Fruit fly (Drosophila melanogaster) whole organism, embryonic: ENCODE data around the gene CG9393.
A peak's percentile ranks its signal among the peaks of the same experiment; 100 is the strongest.

Experiments
- Antp ChIP-seq: fragments of 200-800 bp; sonication (Bioruptor generic); optimal IDR thresholded peaks from 3 replicates; lab custom pipeline; 2016; ENCODE audit warnings: missing biosample characterization, missing genetic modification characterization
- B-H1 ChIP-seq: fragments of 200-800 bp; sonication (Bioruptor generic); IDR thresholded peaks from 3 replicates; pipeline ENCODE4 v1.3.6; 2022; ENCODE audit warnings: missing biosample characterization, missing genetic modification characterization
- C15 ChIP-seq: fragments of 200-800 bp; sonication (Bioruptor generic); IDR thresholded peaks from 3 replicates; pipeline ENCODE4 v1.3.6; 2022; ENCODE audit warnings: missing biosample characterization, missing genetic modification characterization
- CG10979 ChIP-seq: fragments of 200-800 bp; sonication (Bioruptor generic); optimal IDR thresholded peaks from 2 replicates; lab custom pipeline; 2018; ENCODE audit warnings: missing biosample characterization, mild to moderate bottlenecking, missing genetic modification characterization, moderate library complexity
- CG11093 ChIP-seq: fragments of 200-800 bp; sonication (Bioruptor generic); IDR thresholded peaks from 3 replicates; pipeline ENCODE4 v1.3.6; 2022; ENCODE audit warnings: missing biosample characterization, missing genetic modification characterization
- CG11247 ChIP-seq: fragments of 200-800 bp; sonication (Bioruptor generic); IDR thresholded peaks from 2 replicates; pipeline ENCODE4 v1.3.6; 2022; ENCODE audit warnings: missing biosample characterization, missing genetic modification characterization
- CG11456 ChIP-seq: fragments of 200-800 bp; sonication (Bioruptor generic); IDR thresholded peaks from 3 replicates; pipeline ENCODE4 v1.3.6; 2022; ENCODE audit warnings: missing biosample characterization, missing genetic modification characterization
- CG15011 ChIP-seq: fragments of 200-800 bp; sonication (Bioruptor generic); optimal IDR thresholded peaks from 3 replicates; lab custom pipeline; 2018; ENCODE audit warnings: missing biosample characterization, mild to moderate bottlenecking, missing genetic modification characterization
- CG15479 ChIP-seq: fragments of 200-800 bp; sonication (Bioruptor generic); optimal IDR thresholded peaks from 3 replicates; lab custom pipeline; 2019; ENCODE audit warnings: missing biosample characterization, mild to moderate bottlenecking, missing genetic modification characterization, moderate library complexity
- CG1603 ChIP-seq: fragments of 200-800 bp; sonication (Bioruptor generic); optimal IDR thresholded peaks from 2 replicates; lab custom pipeline; 2019; ENCODE audit warnings: missing biosample characterization, mild to moderate bottlenecking, missing genetic modification characterization, moderate library complexity
- CG17568 ChIP-seq: fragments of 200-800 bp; sonication (Bioruptor generic); optimal IDR thresholded peaks from 2 replicates; lab custom pipeline; 2018; ENCODE audit warnings: missing biosample characterization, mild to moderate bottlenecking, missing genetic modification characterization, moderate library complexity
- CG2116 ChIP-seq: fragments of 200-800 bp; sonication (Bioruptor generic); optimal IDR thresholded peaks from 3 replicates; lab custom pipeline; 2018; ENCODE audit warnings: missing biosample characterization, mild to moderate bottlenecking, missing genetic modification characterization
- CG2889 ChIP-seq: fragments of 200-800 bp; sonication (Bioruptor generic); IDR thresholded peaks from 3 replicates; pipeline ENCODE4 v1.3.6; 2022; ENCODE audit warnings: missing biosample characterization, missing genetic modification characterization
- CG30403 ChIP-seq: fragments of 200-800 bp; sonication (Bioruptor generic); optimal IDR thresholded peaks from 3 replicates; lab custom pipeline; 2016; ENCODE audit warnings: missing biosample characterization, missing genetic modification characterization
- CG32772 ChIP-seq: fragments of 200-800 bp; sonication (Bioruptor generic); IDR thresholded peaks from 2 replicates; pipeline ENCODE4 v1.3.6; 2022; ENCODE audit warnings: missing biosample characterization, missing genetic modification characterization
- CG3281 ChIP-seq: fragments of 200-800 bp; sonication (Bioruptor generic); optimal IDR thresholded peaks from 3 replicates; lab custom pipeline; 2017; ENCODE audit warnings: missing biosample characterization, mild to moderate bottlenecking, missing genetic modification characterization
- CG34376 ChIP-seq: fragments of 200-800 bp; sonication (Bioruptor generic); optimal IDR thresholded peaks from 2 replicates; lab custom pipeline; 2018; ENCODE audit warnings: missing biosample characterization, mild to moderate bottlenecking, missing genetic modification characterization
- CG3726 ChIP-seq: fragments of 200-800 bp; sonication (Bioruptor generic); IDR thresholded peaks from 3 replicates; pipeline ENCODE4, ENCODE4 v1.3.6; 2022; ENCODE audit warnings: missing biosample characterization, missing genetic modification characterization
- CG6175 ChIP-seq: fragments of 200-800 bp; sonication (Bioruptor generic); IDR thresholded peaks from 3 replicates; pipeline ENCODE4 v1.3.6; 2022; ENCODE audit warnings: missing biosample characterization, missing genetic modification characterization
- CG6272 ChIP-seq: fragments of 200-800 bp; sonication (Bioruptor generic); IDR thresholded peaks from 2 replicates; pipeline ENCODE4 v1.3.6; 2022; ENCODE audit warnings: missing biosample characterization, missing genetic modification characterization
- CG7357 ChIP-seq: fragments of 200-800 bp; sonication (Bioruptor generic); IDR thresholded peaks from 3 replicates; pipeline ENCODE4 v1.3.6; 2022; ENCODE audit warnings: missing biosample characterization, missing genetic modification characterization
- CG7556 ChIP-seq: fragments of 200-800 bp; sonication (Bioruptor generic); optimal IDR thresholded peaks from 2 replicates; lab custom pipeline; 2017; ENCODE audit warnings: missing biosample characterization, mild to moderate bottlenecking, missing genetic modification characterization
- CG7786 ChIP-seq: fragments of 200-800 bp; sonication (Bioruptor generic); optimal IDR thresholded peaks from 2 replicates; lab custom pipeline; 2016; ENCODE audit warnings: missing biosample characterization, missing genetic modification characterization
- CG8089 ChIP-seq: fragments of 200-800 bp; sonication (Bioruptor generic); optimal IDR thresholded peaks from 3 replicates; lab custom pipeline; 2016; ENCODE audit warnings: missing biosample characterization, missing genetic modification characterization
- CG8388 ChIP-seq: fragments of 200-800 bp; sonication (Bioruptor generic); optimal IDR thresholded peaks from 2 replicates; lab custom pipeline; 2019; ENCODE audit warnings: missing biosample characterization, mild to moderate bottlenecking, missing genetic modification characterization, moderate library complexity
- Chrac-16 ChIP-seq: fragments of 200-800 bp; sonication (Bioruptor generic); optimal IDR thresholded peaks from 3 replicates; lab custom pipeline; 2016; ENCODE audit warnings: missing biosample characterization, missing genetic modification characterization
- D19A ChIP-seq: fragments of 200-800 bp; optimal IDR thresholded peaks from 3 replicates; lab custom pipeline; 2019; ENCODE audit warnings: missing biosample characterization, mild to moderate bottlenecking, missing genetic modification characterization, moderate library complexity
- D19B ChIP-seq: fragments of 200-800 bp; sonication (Bioruptor generic); optimal IDR thresholded peaks from 2 replicates; lab custom pipeline; 2017; ENCODE audit warnings: missing biosample characterization, mild to moderate bottlenecking, missing genetic modification characterization
- Gug ChIP-seq: fragments of 200-800 bp; sonication (Bioruptor generic); IDR thresholded peaks from 4 replicates; pipeline ENCODE4 v1.3.6; 2022; ENCODE audit warnings: missing biosample characterization, missing genetic modification characterization
- HLH4C ChIP-seq: fragments of 200-800 bp; sonication (Bioruptor generic); IDR thresholded peaks from 3 replicates; pipeline ENCODE4 v1.3.6; 2022; ENCODE audit warnings: missing biosample characterization, missing genetic modification characterization; ENCODE audit not compliant: partially characterized antibody
- HmgZ ChIP-seq: fragments of 200-800 bp; sonication (Bioruptor generic); optimal IDR thresholded peaks from 2 replicates; lab custom pipeline; 2018; ENCODE audit warnings: missing biosample characterization, mild to moderate bottlenecking, missing genetic modification characterization
- Mad ChIP-seq: fragments of 200-800 bp; sonication (Bioruptor generic); optimal IDR thresholded peaks from 2 replicates; lab custom pipeline; 2016; ENCODE audit warnings: missing biosample characterization, missing genetic modification characterization
- Nf-YA ChIP-seq: fragments of 200-800 bp; sonication (Bioruptor generic); IDR thresholded peaks from 2 replicates; pipeline ENCODE4 v1.3.6; 2022; ENCODE audit warnings: missing biosample characterization, missing genetic modification characterization
- Oaz ChIP-seq: fragments of 200-800 bp; sonication (Bioruptor generic); IDR thresholded peaks from 2 replicates; pipeline ENCODE4 v1.3.6; 2022; ENCODE audit warnings: missing biosample characterization, missing genetic modification characterization
- Optix ChIP-seq: fragments of 200-800 bp; sonication (Bioruptor generic); IDR thresholded peaks from 3 replicates; pipeline ENCODE4 v1.3.6; 2022; ENCODE audit warnings: missing biosample characterization, missing genetic modification characterization
- Sry-δ ChIP-seq: fragments of 200-800 bp; sonication (Bioruptor generic); optimal IDR thresholded peaks from 2 replicates; lab custom pipeline; 2016; ENCODE audit warnings: missing biosample characterization, missing genetic modification characterization
- Tbp ChIP-seq: fragments of >200 bp; optimal IDR thresholded peaks from 2 replicates; lab custom pipeline; 2018; ENCODE audit warnings: missing biosample characterization, missing genetic modification characterization
- aop ChIP-seq: fragments of 200-800 bp; sonication (Bioruptor generic); IDR thresholded peaks from 2 replicates; pipeline ENCODE4 v1.3.6; 2022; ENCODE audit warnings: missing biosample characterization, missing genetic modification characterization
- br ChIP-seq: fragments of >200 bp; optimal IDR thresholded peaks from 2 replicates; lab custom pipeline; 2017
- btn ChIP-seq: fragments of 200-800 bp; sonication (Bioruptor generic); optimal IDR thresholded peaks from 2 replicates; lab custom pipeline; 2016; ENCODE audit warnings: missing biosample characterization, missing genetic modification characterization
- corto ChIP-seq: fragments of 200-800 bp; sonication (Bioruptor generic); optimal IDR thresholded peaks from 2 replicates; lab custom pipeline; 2016; ENCODE audit warnings: missing biosample characterization, mild to moderate bottlenecking, missing genetic modification characterization, moderate library complexity
- dan ChIP-seq: fragments of 200-800 bp; sonication (Bioruptor generic); IDR thresholded peaks from 2 replicates; pipeline ENCODE4 v1.3.6; 2022; ENCODE audit warnings: missing biosample characterization, missing genetic modification characterization
- fd3F ChIP-seq: fragments of 200-800 bp; sonication (Bioruptor generic); optimal IDR thresholded peaks from 2 replicates; lab custom pipeline; 2018; ENCODE audit warnings: missing biosample characterization, mild to moderate bottlenecking, missing genetic modification characterization, moderate library complexity
- fd64A ChIP-seq: fragments of 200-800 bp; sonication (Bioruptor generic); optimal IDR thresholded peaks from 3 replicates; lab custom pipeline; 2018; ENCODE audit warnings: missing biosample characterization, mild to moderate bottlenecking, missing genetic modification characterization
- jigr1 ChIP-seq: fragments of 200-800 bp; sonication (Bioruptor generic); IDR thresholded peaks from 3 replicates; pipeline ENCODE4 v1.3.6; 2022; ENCODE audit warnings: missing biosample characterization, missing genetic modification characterization
- org-1 ChIP-seq: fragments of 200-800 bp; sonication (Bioruptor generic); optimal IDR thresholded peaks from 2 replicates; lab custom pipeline; 2017; ENCODE audit warnings: missing biosample characterization, missing genetic modification characterization
- peb ChIP-seq: fragments of 200-800 bp; sonication (Bioruptor generic); IDR thresholded peaks from 2 replicates; pipeline ENCODE4 v1.3.6; 2022; ENCODE audit warnings: missing biosample characterization, missing genetic modification characterization
- rib ChIP-seq: fragments of 200-800 bp; sonication (Bioruptor generic); IDR thresholded peaks from 2 replicates; pipeline ENCODE4 v1.3.6; 2022; ENCODE audit warnings: missing biosample characterization, missing genetic modification characterization
- tup ChIP-seq: fragments of 200-800 bp; sonication (Bioruptor generic); optimal IDR thresholded peaks from 2 replicates; lab custom pipeline; 2016; ENCODE audit warnings: missing biosample characterization, mild to moderate bottlenecking, missing genetic modification characterization, moderate library complexity
- usp ChIP-seq: fragments of >200 bp; optimal IDR thresholded peaks from 2 replicates; lab custom pipeline; 2017; ENCODE audit warnings: missing biosample characterization, missing genetic modification characterization
- zfh2 ChIP-seq: fragments of 200-800 bp; sonication (Bioruptor generic); optimal IDR thresholded peaks from 2 replicates; lab custom pipeline; 2016; ENCODE audit warnings: missing biosample characterization, missing genetic modification characterization

The CG9393 gene

DNA sequence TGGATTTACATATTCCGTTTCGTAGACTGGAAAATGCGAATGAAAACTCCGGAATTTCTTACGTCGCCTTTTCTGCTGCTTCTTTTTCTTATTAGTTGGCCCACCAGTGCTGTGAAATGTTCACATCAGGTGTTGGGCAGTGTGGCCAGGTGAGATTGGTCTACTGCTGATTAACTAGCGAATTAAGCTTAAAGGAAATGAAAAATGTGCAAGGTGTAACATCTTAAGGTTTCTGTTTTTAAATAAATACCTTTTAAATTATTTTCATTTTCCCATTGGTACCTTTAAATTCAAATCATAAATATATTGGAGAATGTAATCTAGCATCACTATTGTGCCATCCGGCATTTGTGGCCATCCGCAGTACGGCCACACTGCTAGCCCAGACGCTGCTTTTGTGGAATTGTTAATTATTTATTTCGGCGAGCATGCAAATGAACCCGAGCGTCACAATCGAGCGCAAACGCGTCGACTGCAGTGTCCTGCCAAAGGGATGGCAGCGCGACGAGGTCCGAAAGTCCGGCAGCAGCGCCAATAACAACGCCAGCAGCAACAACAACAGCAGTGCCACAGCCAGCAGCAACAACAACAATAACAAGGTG, 4.0 kb downstream of the CG9393 start, which contains the start of the genes AP-1mu and MBD-like (continued):
- TF ChIP-seq peb (GFP tag; lab: Robert Waterston, UW): 0 out of 2 replicates have a peak, but pooled peaks have one; percentile 41
- peak; percentile 46 for TF ChIP-seq CG7556 (GFP tag; lab: Kevin White, UChicago)
- no peak for TF ChIP-seq usp (GFP tag; lab: Kevin White, UChicago)
- TF ChIP-seq Oaz (GFP tag; lab: Robert Waterston, UW): no peak
- no peak for TF ChIP-seq CG17568
- peak; percentile 58 for TF ChIP-seq tup (GFP tag; lab: Kevin White, UChicago)
- peak; percentile 81 for TF ChIP-seq zfh2 (GFP tag; lab: Kevin White, UChicago)
- no peak for TF ChIP-seq CG6175 (GFP tag; lab: Robert Waterston, UW)
- TF ChIP-seq HmgZ: peak; percentile 80
- TF ChIP-seq Tbp (GFP tag; lab: Kevin White, UChicago): no peak
- peak; percentile 19 for TF ChIP-seq CG15479
- TF ChIP-seq btn (GFP tag; lab: Kevin White, UChicago): no peak
- peak; percentile 68 for TF ChIP-seq CG34376
- peak; percentile 72 for TF ChIP-seq CG2116 (GFP tag; lab: Kevin White, UChicago)
- 0 out of 2 replicates have a peak, but pooled peaks have one; percentile 47 for TF ChIP-seq CG11247 (GFP tag; lab: Robert Waterston, UW)
- TF ChIP-seq CG11093 (GFP tag; lab: Robert Waterston, UW): peak; percentile 44; the same call in 1 of the 3 replicates
- peak; percentile 61; the same call in 1 of the 2 replicates for TF ChIP-seq CG6272
- TF ChIP-seq D19A (tag; lab: Kevin White, UChicago): no peak
- TF ChIP-seq CG30403 (GFP tag; lab: Kevin White, UChicago): peak; percentile 83
- no peak for TF ChIP-seq jigr1 (GFP tag; lab: Robert Waterston, UW)
- TF ChIP-seq fd64A (GFP tag; lab: Kevin White, UChicago): no peak
- peak; percentile 39 for TF ChIP-seq fd3F
- peak; percentile 65 for TF ChIP-seq Sry-δ (GFP tag; lab: Kevin White, UChicago)
- TF ChIP-seq CG32772 (GFP tag; lab: Robert Waterston, UW): peak; percentile 64
- no peak for TF ChIP-seq CG15011 (GFP tag; lab: Kevin White, UChicago)
- TF ChIP-seq Chrac-16 (GFP tag; lab: Kevin White, UChicago): peak; percentile 65
- peak; percentile 45 for TF ChIP-seq CG10979 (tag; lab: Kevin White, UChicago)
- TF ChIP-seq B-H1 (GFP tag; lab: Robert Waterston, UW): peak; percentile 47; the same call in 2 of the 3 replicates
- peak; percentile 66; the same call in 2 of the 3 replicates for TF ChIP-seq CG11456
- TF ChIP-seq Gug (GFP tag; lab: Robert Waterston, UW): peak; percentile 61; the same call in 3 of the 4 replicates
- TF ChIP-seq br (lab: Kevin White, UChicago): no peak
- TF ChIP-seq HLH4C: no peak
- TF ChIP-seq dan (GFP tag; lab: Robert Waterston, UW): 0 out of 2 replicates have a peak, but pooled peaks have one; percentile 16
- peak; percentile 63 for TF ChIP-seq Antp (GFP tag; lab: Kevin White, UChicago)
- peak; percentile 32 for TF ChIP-seq CG8089 (GFP tag; lab: Kevin White, UChicago)
- TF ChIP-seq CG2889 (GFP tag; lab: Robert Waterston, UW): 0 out of 3 replicates have a peak, but pooled peaks have one; percentile 52
- TF ChIP-seq Mad (GFP tag; lab: Kevin White, UChicago): peak; percentile 72
- peak; percentile 45; the same call in 1 of the 2 replicates for TF ChIP-seq rib (GFP tag; lab: Robert Waterston, UW)
- TF ChIP-seq CG7786 (GFP tag; lab: Kevin White, UChicago): peak; percentile 60
- TF ChIP-seq org-1 (GFP tag; lab: Kevin White, UChicago): no peak
- no peak for TF ChIP-seq C15 (GFP tag; lab: Robert Waterston, UW)
- TF ChIP-seq Optix (GFP tag; lab: Robert Waterston, UW): peak; percentile 9; the same call in 1 of the 3 replicates
- TF ChIP-seq CG8388 (GFP tag; lab: Kevin White, UChicago): peak; percentile 27
- no peak for TF ChIP-seq aop (GFP tag; lab: Robert Waterston, UW)
- TF ChIP-seq Nf-YA (GFP tag; lab: Robert Waterston, UW): no peak
- TF ChIP-seq corto: no peak
- TF ChIP-seq CG3281 (GFP tag; lab: Kevin White, UChicago): peak; percentile 47
- TF ChIP-seq CG3726: no peak
- TF ChIP-seq CG1603 (tag; lab: Kevin White, UChicago): peak; percentile 59
- TF ChIP-seq CG7357 (GFP tag; lab: Robert Waterston, UW): peak; percentile 29; the same call in 1 of the 3 replicates
- TF ChIP-seq D19B (GFP tag; lab: Kevin White, UChicago): no peak
